Fruit fly (Drosophila melanogaster) whole organism, prepupa: ENCODE results near the gene CG15747.

Source experiments
- Blimp-1 ChIP-seq: fragments of 200-800 bp; sonication (Bioruptor generic); optimal IDR thresholded peaks from 3 replicates; lab custom pipeline; 2017; ENCODE audit warnings: missing biosample characterization, missing genetic modification characterization, mild to moderate bottlenecking, moderate library complexity, missing genetic modification reagents
- CG10669 ChIP-seq: fragments of 200-800 bp; sonication (Bioruptor generic); optimal IDR thresholded peaks from 3 replicates; lab custom pipeline; 2018; ENCODE audit warnings: missing biosample characterization, mild to moderate bottlenecking, missing genetic modification characterization, moderate library complexity
- CG11762 ChIP-seq: fragments of 200-800 bp; sonication (Bioruptor generic); optimal IDR thresholded peaks from 3 replicates; lab custom pipeline; 2016; ENCODE audit warnings: missing biosample characterization, missing genetic modification characterization; ENCODE audit not compliant: insufficient read depth
- CG11902 ChIP-seq: fragments of 200-800 bp; sonication (Bioruptor generic); optimal IDR thresholded peaks from 3 replicates; lab custom pipeline; 2016; ENCODE audit warnings: missing biosample characterization, missing genetic modification characterization
- CG1621 ChIP-seq: fragments of 200-800 bp; sonication (Bioruptor generic); optimal IDR thresholded peaks from 3 replicates; lab custom pipeline; 2018; ENCODE audit warnings: missing biosample characterization, mild to moderate bottlenecking, missing genetic modification characterization
- CG3032 ChIP-seq: fragments of 200-800 bp; optimal IDR thresholded peaks from 2 replicates; lab custom pipeline; 2019; ENCODE audit warnings: missing biosample characterization, mild to moderate bottlenecking, missing genetic modification characterization, moderate library complexity
- CG31627 ChIP-seq: fragments of 200-800 bp; sonication (Bioruptor generic); optimal IDR thresholded peaks from 3 replicates; lab custom pipeline; 2016; ENCODE audit warnings: missing biosample characterization, missing genetic modification characterization
- CG32006 ChIP-seq: fragments of 200-800 bp; sonication (Bioruptor generic); optimal IDR thresholded peaks from 3 replicates; lab custom pipeline; 2017; ENCODE audit warnings: missing biosample characterization, mild to moderate bottlenecking, missing genetic modification characterization
- CG34406 ChIP-seq: fragments of 200-800 bp; sonication (Bioruptor generic); optimal IDR thresholded peaks from 3 replicates; lab custom pipeline; 2016; ENCODE audit warnings: missing biosample characterization, missing genetic modification characterization
- CG6163 ChIP-seq: fragments of 200-800 bp; sonication (Bioruptor generic); IDR thresholded peaks from 3 replicates; pipeline ENCODE4 v1.3.6; 2022; ENCODE audit warnings: missing biosample characterization, missing genetic modification characterization
- CG6276 ChIP-seq: fragments of 200-800 bp; sonication (Bioruptor generic); optimal IDR thresholded peaks from 2 replicates; lab custom pipeline; 2017; ENCODE audit warnings: missing biosample characterization, mild to moderate bottlenecking, missing genetic modification characterization
- CG6792 ChIP-seq: fragments of 200-800 bp; sonication (Bioruptor generic); optimal IDR thresholded peaks from 3 replicates; lab custom pipeline; 2016; ENCODE audit warnings: missing biosample characterization, missing genetic modification characterization
- CG6808 ChIP-seq: fragments of 200-800 bp; sonication (Bioruptor generic); optimal IDR thresholded peaks from 3 replicates; lab custom pipeline; 2017; ENCODE audit warnings: missing biosample characterization, missing genetic modification characterization, mild to moderate bottlenecking, moderate library complexity, missing genetic modification reagents
- CG6854 ChIP-seq: fragments of 200-800 bp; sonication (Bioruptor generic); optimal IDR thresholded peaks from 2 replicates; lab custom pipeline; 2017; ENCODE audit warnings: missing biosample characterization, mild to moderate bottlenecking, missing genetic modification characterization
- CG7368 ChIP-seq: fragments of 200-800 bp; sonication (Bioruptor generic); optimal IDR thresholded peaks from 3 replicates; lab custom pipeline; 2016; ENCODE audit warnings: missing biosample characterization, missing genetic modification characterization
- CG8119 ChIP-seq: fragments of 200-800 bp; sonication (Bioruptor generic); IDR thresholded peaks from 3 replicates; pipeline ENCODE4 v1.3.6; 2022; ENCODE audit warnings: missing biosample characterization, missing genetic modification characterization
- CG8319 ChIP-seq: fragments of 200-800 bp; sonication (Bioruptor generic); optimal IDR thresholded peaks from 3 replicates; lab custom pipeline; 2016; ENCODE audit warnings: missing biosample characterization, missing genetic modification characterization
- CG8632 ChIP-seq: fragments of 200-800 bp; sonication (Bioruptor generic); optimal IDR thresholded peaks from 3 replicates; lab custom pipeline; 2016; ENCODE audit warnings: missing biosample characterization, missing genetic modification characterization
- Eip75B ChIP-seq: fragments of 200-800 bp; sonication (Bioruptor generic); optimal IDR thresholded peaks from 3 replicates; lab custom pipeline; 2016; ENCODE audit warnings: missing biosample characterization, missing genetic modification characterization
- Eip78C ChIP-seq: fragments of 200-800 bp; sonication (Bioruptor generic); peaks from one replicate; lab custom pipeline; 2016; ENCODE audit warnings: missing biosample characterization, missing genetic modification characterization
- Ets96B ChIP-seq: fragments of 200-800 bp; optimal IDR thresholded peaks from 2 replicates; lab custom pipeline; 2019; ENCODE audit warnings: missing biosample characterization, mild to moderate bottlenecking, missing genetic modification characterization, moderate library complexity
- Gug ChIP-seq: fragments of 200-800 bp; sonication (Bioruptor generic); IDR thresholded peaks from 2 replicates; pipeline ENCODE4 v1.3.6; 2022; ENCODE audit warnings: missing biosample characterization, missing genetic modification characterization
- Hr38 ChIP-seq: sonication (Bioruptor generic); optimal IDR thresholded peaks from 2 replicates; lab custom pipeline; 2016; ENCODE audit warnings: missing biosample characterization, missing genetic modification characterization
- Hr39 ChIP-seq: fragments of 200-800 bp; sonication (Bioruptor generic); optimal IDR thresholded peaks from 2 replicates; lab custom pipeline; 2016; ENCODE audit warnings: missing biosample characterization, missing genetic modification characterization
- Lpt ChIP-seq: fragments of 200-800 bp; sonication (Bioruptor generic); optimal IDR thresholded peaks from 3 replicates; lab custom pipeline; 2016; ENCODE audit warnings: missing biosample characterization, missing genetic modification characterization
- OdsH ChIP-seq: fragments of 200-800 bp; sonication (Bioruptor generic); optimal IDR thresholded peaks from 3 replicates; lab custom pipeline; 2016; ENCODE audit warnings: missing biosample characterization, missing genetic modification characterization
- Sox102F ChIP-seq: fragments of 200-800 bp; sonication (Bioruptor generic); optimal IDR thresholded peaks from 2 replicates; lab custom pipeline; 2016; ENCODE audit warnings: missing biosample characterization, mild to moderate bottlenecking, missing genetic modification characterization
- Sox14 ChIP-seq: fragments of 200-800 bp; sonication (Bioruptor generic); optimal IDR thresholded peaks from 3 replicates; lab custom pipeline; 2016; ENCODE audit warnings: missing biosample characterization, missing genetic modification characterization
- Sox15 ChIP-seq: fragments of 200-800 bp; sonication (Bioruptor generic); optimal IDR thresholded peaks from 3 replicates; lab custom pipeline; 2016; ENCODE audit warnings: missing biosample characterization, missing genetic modification characterization
- achi ChIP-seq: fragments of 200-800 bp; sonication (Bioruptor generic); optimal IDR thresholded peaks from 3 replicates; lab custom pipeline; 2016; ENCODE audit warnings: missing biosample characterization, missing genetic modification characterization
- acj6 ChIP-seq: fragments of 200-800 bp; sonication (Bioruptor generic); optimal IDR thresholded peaks from 3 replicates; lab custom pipeline; 2016; ENCODE audit warnings: missing biosample characterization, missing genetic modification characterization
- cyc ChIP-seq: fragments of 200-800 bp; sonication (Bioruptor generic); optimal IDR thresholded peaks from 3 replicates; lab custom pipeline; 2016; ENCODE audit warnings: missing biosample characterization, missing genetic modification characterization
- dsx ChIP-seq: fragments of 200-800 bp; optimal IDR thresholded peaks from 3 replicates; lab custom pipeline; 2019; ENCODE audit warnings: missing biosample characterization, mild to moderate bottlenecking, missing genetic modification characterization, moderate library complexity; ENCODE audit not compliant: poor library complexity, severe bottlenecking
- eg ChIP-seq: fragments of 200-800 bp; sonication (Bioruptor generic); IDR thresholded peaks from 3 replicates; pipeline ENCODE4 v1.3.6; 2022; ENCODE audit warnings: missing biosample characterization, missing genetic modification characterization
- esn ChIP-seq: fragments of 200-800 bp; sonication (Bioruptor generic); optimal IDR thresholded peaks from 2 replicates; lab custom pipeline; 2016; ENCODE audit warnings: missing biosample characterization, mild to moderate bottlenecking, missing genetic modification characterization, moderate library complexity
- fkh ChIP-seq: fragments of 200-800 bp; sonication (Bioruptor generic); optimal IDR thresholded peaks from 3 replicates; lab custom pipeline; 2017; ENCODE audit warnings: missing biosample characterization, mild to moderate bottlenecking, missing genetic modification characterization, moderate library complexity
- lz ChIP-seq: fragments of 200-800 bp; sonication (Bioruptor generic); optimal IDR thresholded peaks from 3 replicates; lab custom pipeline; 2016; ENCODE audit warnings: missing biosample characterization, missing genetic modification characterization
- pdm3 ChIP-seq: fragments of 200-800 bp; sonication (Bioruptor generic); optimal IDR thresholded peaks from 3 replicates; lab custom pipeline; 2016; ENCODE audit warnings: missing biosample characterization, missing genetic modification characterization
- salr ChIP-seq, 2 experiments: fragments of 200-800 bp; sonication (Bioruptor generic); optimal IDR thresholded peaks; 3 replicates each; lab custom pipeline; 2016 to 2018; ENCODE audit warnings: missing biosample characterization in 2 of 2, missing genetic modification characterization in 2 of 2, mild to moderate bottlenecking in 1 of 2
- spab ChIP-seq: fragments of 200-800 bp; sonication (Bioruptor generic); optimal IDR thresholded peaks from 2 replicates; lab custom pipeline; 2017; ENCODE audit warnings: missing biosample characterization, mild to moderate bottlenecking, missing genetic modification characterization, missing genetic modification reagents
- ss ChIP-seq, 2 experiments: fragments of 200-800 bp; sonication (Bioruptor generic); optimal IDR thresholded peaks; 2 replicates in 1 of 2; 3 replicates in 1 of 2; lab custom pipeline; 2017 to 2018; ENCODE audit warnings: mild to moderate bottlenecking in 2 of 2, missing biosample characterization in 2 of 2, missing genetic modification characterization in 2 of 2, moderate library complexity in 1 of 2
- topi ChIP-seq: fragments of 200-800 bp; sonication (Bioruptor generic); optimal IDR thresholded peaks from 3 replicates; lab custom pipeline; 2016; ENCODE audit warnings: missing biosample characterization, missing genetic modification characterization
- vri ChIP-seq: fragments of 200-800 bp; sonication (Bioruptor generic); optimal IDR thresholded peaks from 3 replicates; lab custom pipeline; 2016; ENCODE audit warnings: missing biosample characterization, mild to moderate bottlenecking, missing genetic modification characterization

Gene CG15747

dm6 chrX:13345327-13345726 is 7.2 kb downstream of the CG15747 start (continued):
- no peak for TF ChIP-seq vri (GFP tag; lab: Kevin White, UChicago)
- TF ChIP-seq achi (GFP tag; lab: Kevin White, UChicago) = peak; percentile 27
- TF ChIP-seq cyc (GFP tag; lab: Kevin White, UChicago) = no peak
- peak; percentile 20 for TF ChIP-seq CG10669 (GFP tag; lab: Kevin White, UChicago)
- no peak for TF ChIP-seq Sox102F
- no peak for TF ChIP-seq lz
- TF ChIP-seq Eip75B (GFP tag; lab: Kevin White, UChicago) = no peak
- no peak for TF ChIP-seq CG34406 (GFP tag; lab: Kevin White, UChicago)
- TF ChIP-seq Lpt (GFP tag; lab: Kevin White, UChicago) = no peak
- peak; percentile 13 for TF ChIP-seq CG8632 (GFP tag; lab: Kevin White, UChicago)
- TF ChIP-seq eg = peak; percentile 21; the same call in 1 of the 3 replicates
- TF ChIP-seq CG6854 (GFP tag; lab: Kevin White, UChicago) = no peak

dm6 chrX:13346998-13347397 is 8.9 kb downstream of the CG15747 start:
- TF ChIP-seq CG8319 (GFP tag; lab: Kevin White, UChicago) (no peak), esn (GFP tag; lab: Kevin White, UChicago) (no peak), Hr38 (GFP tag; lab: Kevin White, UChicago) (no peak), Sox15 (no peak), Sox14 (no peak), CG6808 (GFP tag; lab: Kevin White, UChicago) (no peak), fkh (no peak), CG6163 (no peak), CG3032 (no peak), CG8119 (GFP tag; lab: Robert Waterston, UW) (no peak), topi (GFP tag; lab: Kevin White, UChicago) (no peak), salr (GFP tag; optimal IDR thresholded peaks at IDR 0.05; lab: Kevin White, UChicago) (no peak), Blimp-1 (no peak), dsx (GFP tag; lab: Kevin White, UChicago) (no peak), CG7368 (no peak), CG6792 (GFP tag; lab: Kevin White, UChicago) (no peak), Hr39 (GFP tag; lab: Kevin White, UChicago) (no peak)

dm6 chrX:13358240-13358799 is 20.2 kb downstream of the CG15747 start:
- TF ChIP-seq Eip78C (peak; percentile 37), achi (GFP tag; lab: Kevin White, UChicago) (no peak), CG6276 (no peak)

dm6 chrX:13358948-13359347 is 20.8 kb downstream of the CG15747 start, which contains the start of gene Syt12:
Gene Syt12 (plus strand): TSS chrX:13359248.
- TF ChIP-seq Eip78C (peak; percentile 45), Sox102F (no peak)

dm6 chrX:13368149-13368548 is 30.0 kb downstream of the CG15747 start, which contains the start of gene dmrt11E:
Gene dmrt11E (plus strand): TSS chrX:13368191.
- peak; percentile 36 for TF ChIP-seq spab (GFP tag; lab: Kevin White, UChicago)
- TF ChIP-seq CG10669 (GFP tag; lab: Kevin White, UChicago) = peak; percentile 49
- no peak for TF ChIP-seq CG31627 (GFP tag; lab: Kevin White, UChicago)
- TF ChIP-seq dsx (GFP tag; lab: Kevin White, UChicago) = peak; percentile 64
- TF ChIP-seq CG8119 (GFP tag; lab: Robert Waterston, UW) = 0 out of 3 replicates have a peak, but pooled peaks have one; percentile 33
- no peak for TF ChIP-seq CG6792 (GFP tag; lab: Kevin White, UChicago)
- TF ChIP-seq CG6163 = peak; percentile 61
- TF ChIP-seq Lpt (GFP tag; lab: Kevin White, UChicago) = peak; percentile 14
- TF ChIP-seq CG11762 (GFP tag; lab: Kevin White, UChicago) = no peak
- TF ChIP-seq CG32006 = peak; percentile 21
- peak; percentile 27 for TF ChIP-seq acj6 (GFP tag; lab: Kevin White, UChicago)
- TF ChIP-seq Hr39 (GFP tag; lab: Kevin White, UChicago) = no peak
- peak; percentile 41 to 46 for TF ChIP-seq ss (GFP tag; optimal IDR thresholded peaks at IDR 0.05; lab: Kevin White, UChicago)
- TF ChIP-seq OdsH = peak; percentile 33
- TF ChIP-seq topi (GFP tag; lab: Kevin White, UChicago) = no peak
- peak; percentile 60 for TF ChIP-seq Ets96B (tag; lab: Kevin White, UChicago)
- TF ChIP-seq cyc (GFP tag; lab: Kevin White, UChicago) = no peak
- TF ChIP-seq CG11902 (GFP tag; lab: Kevin White, UChicago) = no peak
- TF ChIP-seq eg = 0 out of 3 replicates have a peak, but pooled peaks have one; percentile 54
- peak; percentile 41; the same call in 1 of the 2 replicates for TF ChIP-seq Gug (GFP tag; lab: Robert Waterston, UW)
- peak; percentile 22 for TF ChIP-seq pdm3
- peak; percentile 24 for TF ChIP-seq CG1621 (tag; lab: Kevin White, UChicago)
- peak; percentile 31 for TF ChIP-seq achi (GFP tag; lab: Kevin White, UChicago)
